Fruit fly (Drosophila melanogaster): ENCODE measurements around the gene CG7214.

CG7214 gene

DNA sequence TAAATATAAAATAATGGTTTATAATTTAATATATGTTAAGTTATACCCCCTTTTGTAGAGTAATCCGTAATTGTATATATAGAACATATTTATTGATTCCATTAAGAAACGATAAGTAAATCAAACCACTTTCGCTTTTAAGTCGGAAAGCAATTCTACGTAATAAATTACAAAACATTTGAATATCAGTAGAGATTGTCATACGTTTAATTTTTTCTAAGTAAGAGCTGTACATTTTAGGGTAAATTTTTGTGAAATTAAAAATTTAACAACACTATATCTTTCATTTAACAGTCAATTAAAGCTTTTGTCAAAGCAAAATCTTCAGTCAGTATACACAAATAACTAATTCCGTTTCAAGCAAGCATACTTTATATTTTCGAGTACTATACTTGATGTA lies 9.2 kb upstream of the CG7214 start, which contains the start of gene CG46025:
TSS of gene CG46025 (plus strand) at position 301 of the 400 bp plus-strand sequence.
- no peak for TF ChIP-seq CG3032 (tag; optimal IDR thresholded peaks at IDR 0.05)
- TF ChIP-seq CG11762 (GFP tag; optimal IDR thresholded peaks at IDR 0.05; ENCODE audit: insufficient read depth), result no peak
- no peak for TF ChIP-seq svp (GFP tag)
- TF ChIP-seq salr (GFP tag; optimal IDR thresholded peaks at IDR 0.05), result no peak
- no peak for TF ChIP-seq esn (GFP tag; optimal IDR thresholded peaks at IDR 0.05)
- no peak for TF ChIP-seq acj6 (GFP tag; optimal IDR thresholded peaks at IDR 0.05)
- TF ChIP-seq CG11902 (GFP tag; optimal IDR thresholded peaks at IDR 0.05), result no peak
- no peak for TF ChIP-seq Ets21C (GFP tag; optimal IDR thresholded peaks at IDR 0.05)
- no peak for TF ChIP-seq dac (GFP tag; optimal IDR thresholded peaks at IDR 0.05)
- no peak for TF ChIP-seq CG8119 (GFP tag; IDR thresholded peaks at IDR 0.05)
- no peak for TF ChIP-seq Sox14 (GFP tag; optimal IDR thresholded peaks at IDR 0.05)
- TF ChIP-seq pdm3 (GFP tag; optimal IDR thresholded peaks at IDR 0.05), result no peak
- TF ChIP-seq achi (GFP tag; optimal IDR thresholded peaks at IDR 0.05), result no peak
- TF ChIP-seq CG6276 (GFP tag; optimal IDR thresholded peaks at IDR 0.05), result no peak

DNA sequence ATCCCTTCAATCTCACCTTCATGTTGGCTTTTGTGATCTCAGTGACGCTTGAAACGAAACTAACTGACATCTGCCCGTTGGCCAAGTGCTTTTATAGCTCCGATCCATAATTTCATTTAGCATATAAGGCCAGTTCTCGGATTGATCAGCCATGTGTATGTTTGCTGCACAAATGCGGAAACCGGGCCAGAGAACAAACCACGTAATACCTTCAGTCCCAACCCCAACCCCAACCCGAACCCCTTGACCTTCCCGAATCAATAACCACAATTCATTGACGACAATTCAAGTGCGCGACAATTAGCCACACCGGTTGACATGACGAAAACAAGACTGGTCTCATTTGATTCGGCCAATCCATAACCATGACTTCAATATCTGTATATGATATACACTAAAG lies 8.4 kb upstream of the CG7214 start, which contains the start of gene CG7203:
TSS of gene CG7203 (minus strand) at position 101 of the 400 bp plus-strand sequence.
- TF ChIP-seq spab (GFP tag; optimal IDR thresholded peaks at IDR 0.05) (no peak), CG6792 (GFP tag; optimal IDR thresholded peaks at IDR 0.05) (no peak), CG16779 (tag; optimal IDR thresholded peaks at IDR 0.05) (no peak), CG9139 (GFP tag; optimal IDR thresholded peaks at IDR 0.05) (no peak), Gug (GFP tag; IDR thresholded peaks at IDR 0.05) (no peak), cyc (GFP tag; optimal IDR thresholded peaks at IDR 0.05) (no peak), CG1621 (tag; optimal IDR thresholded peaks at IDR 0.05) (no peak)

DNA sequence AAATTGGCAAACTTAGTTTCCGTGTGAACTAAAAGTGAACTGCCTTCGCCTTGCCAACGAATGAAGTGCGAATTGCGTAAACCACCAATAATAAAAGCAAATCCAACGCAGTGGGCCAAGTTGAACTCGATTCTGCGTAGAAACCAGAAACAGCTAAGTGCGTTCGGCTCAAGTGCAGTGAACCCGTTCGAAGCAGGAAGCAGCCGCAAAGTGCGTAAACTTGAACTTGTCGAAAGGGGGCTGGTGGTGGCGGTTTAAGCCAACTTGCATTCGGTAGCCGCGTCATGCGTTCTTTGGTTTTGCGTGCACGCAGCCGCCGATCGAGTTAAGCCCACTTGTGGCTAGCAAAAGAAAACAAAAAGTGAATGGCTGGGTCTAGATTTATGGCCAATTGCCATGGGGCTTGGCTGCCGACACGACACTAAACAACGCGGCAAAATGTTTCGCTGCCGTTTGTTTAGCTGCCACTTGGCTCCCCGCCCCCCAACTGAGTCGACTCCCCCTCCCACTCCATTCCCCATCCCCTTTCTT lies 6.1 kb upstream of the CG7214 start:
- TF ChIP-seq dsx (GFP tag; optimal IDR thresholded peaks at IDR 0.05; ENCODE audit: poor library complexity, severe bottlenecking), result peak; percentile 11
- no peak for TF ChIP-seq spab (GFP tag; optimal IDR thresholded peaks at IDR 0.05)
- TF ChIP-seq ss (GFP tag; optimal IDR thresholded peaks at IDR 0.05), result peak in 1 of 2 experiments; percentile 98

DNA sequence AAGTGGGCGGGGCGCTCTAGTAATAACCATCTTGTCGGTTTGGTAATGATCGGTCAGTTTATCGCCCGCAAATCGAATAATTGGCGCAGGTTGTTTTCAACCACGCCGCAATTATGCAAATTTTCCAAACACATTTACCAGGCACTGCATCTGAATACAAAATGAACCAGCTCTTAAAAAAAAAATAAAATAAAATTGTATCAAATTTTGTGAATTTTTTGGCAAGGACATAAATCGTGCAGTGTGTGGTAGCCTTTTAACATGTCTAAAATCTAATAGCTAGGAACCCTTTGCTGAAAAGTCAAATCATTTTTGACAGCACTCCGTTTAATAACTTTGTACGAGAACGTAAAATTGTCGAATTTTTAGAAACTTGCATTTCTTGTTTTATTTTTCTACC lies 2.3 kb upstream of the CG7214 start, which contains the start of gene ATPsynGL:
TSS of gene ATPsynGL (plus strand) at position 301 of the 400 bp plus-strand sequence.
- TF ChIP-seq CG9139 (GFP tag; optimal IDR thresholded peaks at IDR 0.05) (no peak), spab (GFP tag; optimal IDR thresholded peaks at IDR 0.05) (no peak), Eip78C (GFP tag) (no peak), CG11902 (GFP tag; optimal IDR thresholded peaks at IDR 0.05) (no peak), CG6792 (GFP tag; optimal IDR thresholded peaks at IDR 0.05) (no peak), cyc (GFP tag; optimal IDR thresholded peaks at IDR 0.05) (no peak), esn (GFP tag; optimal IDR thresholded peaks at IDR 0.05) (no peak), OdsH (GFP tag; optimal IDR thresholded peaks at IDR 0.05) (no peak), vri (GFP tag; optimal IDR thresholded peaks at IDR 0.05) (no peak), ss (GFP tag; optimal IDR thresholded peaks at IDR 0.05) (no peak), CG31627 (GFP tag; optimal IDR thresholded peaks at IDR 0.05) (no peak), fkh (GFP tag; optimal IDR thresholded peaks at IDR 0.05) (no peak), CG3919 (GFP tag; optimal IDR thresholded peaks at IDR 0.05) (no peak), Hr38 (GFP tag; optimal IDR thresholded peaks at IDR 0.05) (no peak)

DNA sequence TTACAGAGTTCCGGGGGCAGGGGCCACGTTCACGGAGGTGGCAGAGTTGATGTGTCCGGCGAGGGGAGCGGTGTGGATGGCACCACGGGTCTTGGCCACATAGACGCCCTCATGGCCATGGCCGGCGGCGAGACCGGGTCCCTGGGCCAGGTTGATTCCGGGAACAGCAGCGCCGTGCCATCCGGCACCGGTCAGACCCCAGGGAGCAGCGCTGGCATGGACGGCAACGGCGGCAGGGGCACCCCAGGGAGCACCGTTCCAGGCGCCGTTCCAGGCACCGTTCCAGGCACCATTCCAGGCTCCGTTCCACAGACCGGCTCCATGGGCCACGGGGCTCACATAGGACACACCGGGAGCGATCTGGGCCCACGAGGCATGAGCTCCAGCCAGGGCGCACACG lies 431 bp downstream of the CG7214 start:
- TF ChIP-seq Hr39 (GFP tag; optimal IDR thresholded peaks at IDR 0.05), result no peak
- TF ChIP-seq svp (GFP tag), result no peak
- TF ChIP-seq dac (GFP tag; optimal IDR thresholded peaks at IDR 0.05), result no peak
- TF ChIP-seq Hr4 (GFP tag; optimal IDR thresholded peaks at IDR 0.05), result no peak
- TF ChIP-seq cyc (GFP tag; optimal IDR thresholded peaks at IDR 0.05), result no peak
- TF ChIP-seq CG8119 (GFP tag; IDR thresholded peaks at IDR 0.05), result no peak
- TF ChIP-seq CG6808 (GFP tag; optimal IDR thresholded peaks at IDR 0.05), result no peak
- TF ChIP-seq OdsH (GFP tag; optimal IDR thresholded peaks at IDR 0.05), result no peak
- no peak for TF ChIP-seq topi (GFP tag; optimal IDR thresholded peaks at IDR 0.05)
- TF ChIP-seq vri (GFP tag; optimal IDR thresholded peaks at IDR 0.05), result no peak
- no peak for TF ChIP-seq spab (GFP tag; optimal IDR thresholded peaks at IDR 0.05)
- TF ChIP-seq Sox102F (GFP tag; optimal IDR thresholded peaks at IDR 0.05), result no peak
- TF ChIP-seq CG10669 (GFP tag; optimal IDR thresholded peaks at IDR 0.05), result no peak
- TF ChIP-seq CG8632 (GFP tag; optimal IDR thresholded peaks at IDR 0.05), result no peak
- no peak for TF ChIP-seq fd59A (GFP tag; optimal IDR thresholded peaks at IDR 0.05)
- TF ChIP-seq CG11902 (GFP tag; optimal IDR thresholded peaks at IDR 0.05), result no peak
- no peak for TF ChIP-seq Ets96B (tag; optimal IDR thresholded peaks at IDR 0.05)
- TF ChIP-seq CG10631 (GFP tag; optimal IDR thresholded peaks at IDR 0.05), result no peak
- TF ChIP-seq CG3032 (tag; optimal IDR thresholded peaks at IDR 0.05), result no peak
